Worm (Caenorhabditis elegans) whole organism, L3 larva: Measurements from ENCODE around the gene C53A5.13.

Experiments used
- aly-2 ChIP-seq: fragments of 150-350 bp; optimal IDR thresholded peaks from 2 replicates; lab custom pipeline; 2014; ENCODE audit warnings: missing biosample characterization, missing genetic modification characterization
- egl-5 ChIP-seq: fragments of 150-350 bp; optimal IDR thresholded peaks from 2 replicates; lab custom pipeline; 2017; ENCODE audit warnings: missing biosample characterization, missing genetic modification reagents, missing genetic modification characterization, inconsistent platforms
- fos-1 ChIP-seq: fragments of 150-350 bp; optimal IDR thresholded peaks from 2 replicates; lab custom pipeline; 2014; ENCODE audit warnings: missing biosample characterization, missing genetic modification characterization
- nhr-237 ChIP-seq: fragments of 150-350 bp; optimal IDR thresholded peaks from 2 replicates; lab custom pipeline; 2014; ENCODE audit warnings: missing biosample characterization, missing genetic modification characterization
- nhr-67 ChIP-seq: fragments of 150-350 bp; optimal IDR thresholded peaks from 2 replicates; lab custom pipeline; 2014; ENCODE audit warnings: missing biosample characterization, missing genetic modification characterization
- tbx-2 ChIP-seq: sonication (generic microtip); optimal IDR thresholded peaks from 2 replicates; lab custom pipeline; 2016; ENCODE audit warnings: mild to moderate bottlenecking, missing genetic modification characterization, missing compliant biosample characterization

DNA sequence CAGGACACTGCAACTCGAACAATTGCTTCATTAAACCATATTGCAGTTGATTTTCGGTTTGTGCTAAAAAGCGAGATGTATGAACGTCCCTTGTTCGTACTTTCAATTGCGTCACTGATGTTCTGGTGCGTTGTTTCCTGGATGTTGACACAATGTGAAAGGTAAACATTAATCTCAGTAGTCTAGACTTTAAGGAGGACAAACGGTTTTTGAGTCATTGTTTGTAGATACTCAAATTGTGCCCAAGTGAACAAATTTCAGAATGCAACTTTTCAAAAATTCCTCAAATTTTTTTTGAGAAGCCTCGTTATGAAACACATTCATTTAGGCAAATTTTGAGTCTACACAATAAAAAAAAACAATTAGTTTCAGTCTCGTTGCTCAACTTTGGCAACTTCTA lies 5.7 kb upstream of the C53A5.13 start:
- no peak for TF ChIP-seq egl-5 (tag; lab: Kevin White, UChicago)
- no peak for TF ChIP-seq nhr-67 (tag; lab: Kevin White, UChicago)
- TF ChIP-seq nhr-237 (tag; lab: Kevin White, UChicago) = no peak
- TF ChIP-seq tbx-2 (tag; lab: Kevin White, UChicago) = no peak
- no peak for TF ChIP-seq fos-1
- TF ChIP-seq aly-2 (tag; lab: Kevin White, UChicago) = no peak
